Fruit fly (Drosophila melanogaster): Measurements from ENCODE around the gene fon.
A peak's percentile ranks its signal among the peaks of the same experiment; 100 is the strongest.

The fon gene

dm6 chr2L:19373809-19374208 lies 12.2 kb downstream of the fon start (continued):
- TF ChIP-seq CG12155 (GFP tag; optimal IDR thresholded peaks at IDR 0.05) (no peak), CG6791 (GFP tag; IDR thresholded peaks at IDR 0.05; ENCODE audit: partially characterized antibody) (no peak), CG5245 (GFP tag; optimal IDR thresholded peaks at IDR 0.05) (peak; percentile 9), Nf-YC (tag; optimal IDR thresholded peaks at IDR 0.05) (no peak), CG8359 (GFP tag; optimal IDR thresholded peaks at IDR 0.05; ENCODE audit: borderline replicate concordance) (no peak), CG18011 (GFP tag; optimal IDR thresholded peaks at IDR 0.05) (no peak), Mrtf (GFP tag; IDR thresholded peaks at IDR 0.05) (no peak), Eip74EF (GFP tag; optimal IDR thresholded peaks at IDR 0.05) (peak in 1 of 2 experiments; percentile 1), CG13775 (GFP tag; optimal IDR thresholded peaks at IDR 0.05) (peak; percentile 10), nmo (GFP tag; optimal IDR thresholded peaks at IDR 0.05) (peak; percentile 55), CG3847 (GFP tag; IDR thresholded peaks at IDR 0.05) (no peak), tgo (GFP tag; IDR thresholded peaks at IDR 0.05) (peak; percentile 24; the same call in 1 of the 3 replicates), oc (tag; optimal IDR thresholded peaks at IDR 0.05) (no peak), Fer3 (tag; optimal IDR thresholded peaks at IDR 0.05) (no peak), CG17328 (GFP tag; IDR thresholded peaks at IDR 0.05) (no peak), YL-1 (GFP tag; optimal IDR thresholded peaks at IDR 0.05) (no peak), cad (GFP tag; optimal IDR thresholded peaks at IDR 0.05) (no peak), CG4282 (GFP tag; optimal IDR thresholded peaks at IDR 0.05) (no peak), dmrt99B (tag; optimal IDR thresholded peaks at IDR 0.05) (peak; percentile 67), Dek (tag; optimal IDR thresholded peaks at IDR 0.05) (no peak), CG8924 (tag; optimal IDR thresholded peaks at IDR 0.05) (peak; percentile 43), sug (tag; optimal IDR thresholded peaks at IDR 0.05) (no peak), CG7839 (tag; optimal IDR thresholded peaks at IDR 0.05) (peak; percentile 56), zfh2 (GFP tag; optimal IDR thresholded peaks at IDR 0.05) (no peak), CG7357 (GFP tag; IDR thresholded peaks at IDR 0.05) (no peak), salm (tag; optimal IDR thresholded peaks at IDR 0.05) (no peak), chinmo (GFP tag; IDR thresholded peaks at IDR 0.05; ENCODE audit: partially characterized antibody) (no peak), ttk (GFP tag; IDR thresholded peaks at IDR 0.05) (no peak), lilli (GFP tag; optimal IDR thresholded peaks at IDR 0.05) (no peak), ATbp (GFP tag; optimal IDR thresholded peaks at IDR 0.05) (peak; percentile 17), Ets97D (GFP tag; optimal IDR thresholded peaks at IDR 0.05) (no peak), CG2199 (GFP tag; IDR thresholded peaks at IDR 0.05) (no peak), Jarid2 (GFP tag; optimal IDR thresholded peaks at IDR 0.05) (no peak), zf30C (GFP tag; optimal IDR thresholded peaks at IDR 0.05) (peak; percentile 43), CG17186 (GFP tag; optimal IDR thresholded peaks at IDR 0.05) (no peak), CrebB (tag; optimal IDR thresholded peaks at IDR 0.05) (no peak), btn (GFP tag; optimal IDR thresholded peaks at IDR 0.05) (no peak), CG10959 (GFP tag; IDR thresholded peaks at IDR 0.05) (no peak), CG1233 (GFP tag; optimal IDR thresholded peaks at IDR 0.05) (no peak), Hmr (GFP tag; optimal IDR thresholded peaks at IDR 0.05) (peak; percentile 34), HLH54F (GFP tag; optimal IDR thresholded peaks at IDR 0.05) (no peak), vvl (GFP tag; IDR thresholded peaks at IDR 0.05) (0 out of 2 replicates have a peak, but pooled peaks have one; percentile 16), CG9797 (GFP tag; optimal IDR thresholded peaks at IDR 0.05) (no peak), CG11504 (tag; optimal IDR thresholded peaks at IDR 0.05) (peak; percentile 65), CG11247 (GFP tag; IDR thresholded peaks at IDR 0.05) (no peak), nerfin-1 (tag; optimal IDR thresholded peaks at IDR 0.05) (peak; percentile 44), jigr1 (GFP tag; IDR thresholded peaks at IDR 0.05) (no peak), CG17361 (GFP tag; IDR thresholded peaks at IDR 0.05) (peak; percentile 58; the same call in 2 of the 3 replicates), kah (GFP tag; optimal IDR thresholded peaks at IDR 0.05) (no peak), danr (GFP tag; IDR thresholded peaks at IDR 0.05) (no peak), CG3726 (GFP tag; IDR thresholded peaks at IDR 0.05) (no peak)
